Worm (Caenorhabditis elegans): ENCODE results near the gene asp-19.

Gene asp-19

ce11 chrV:18705319-18706062 lies 23.7 kb downstream of the asp-19 start:
- no peak for TF ChIP-seq egl-27 (tag; optimal IDR thresholded peaks at IDR 0.05)
- TF ChIP-seq nhr-77 (tag; optimal IDR thresholded peaks at IDR 0.05), result no peak
- no peak for TF ChIP-seq nhr-237 (tag; optimal IDR thresholded peaks at IDR 0.05)
- TF ChIP-seq nhr-12 (tag; optimal IDR thresholded peaks at IDR 0.05), result no peak
- TF ChIP-seq ZK546.5 (tag; optimal IDR thresholded peaks at IDR 0.05), result no peak
- TF ChIP-seq nhr-21 (tag; optimal IDR thresholded peaks at IDR 0.05), result no peak
- no peak for TF ChIP-seq elt-3 (tag; optimal IDR thresholded peaks at IDR 0.05)

- TF ChIP-seq nhr-23 (tag; optimal IDR thresholded peaks at IDR 0.05) (no peak), sma-3 (GFP tag; optimal IDR thresholded peaks at IDR 0.05) (peak; percentile 62), lsy-2 (tag; optimal IDR thresholded peaks at IDR 0.05) (no peak), gmeb-1 (tag; optimal IDR thresholded peaks at IDR 0.05) (peak; percentile 19), fos-1 (tag; optimal IDR thresholded peaks at IDR 0.05) (peak; percentile 46)
These were observed 27.9 kb downstream of the asp-19 start, which contains the start of gene Y69H2.9 for ce11 chrV:18701306-18701705. Gene Y69H2.9 (plus strand): TSS chrV:18701538.

- TF ChIP-seq sma-9 (GFP tag; optimal IDR thresholded peaks at IDR 0.05), result no peak
- no peak for TF ChIP-seq sma-9 (tag; optimal IDR thresholded peaks at IDR 0.05)
- no peak for TF ChIP-seq unc-62 (GFP tag; optimal IDR thresholded peaks at IDR 0.05)
- TF ChIP-seq nhr-23 (tag; optimal IDR thresholded peaks at IDR 0.05), result no peak
- no peak for TF ChIP-seq skn-1 (tag; optimal IDR thresholded peaks at IDR 0.05)
- no peak for TF ChIP-seq unc-39 (tag; optimal IDR thresholded peaks at IDR 0.05)
- no peak for TF ChIP-seq aly-2 (tag; optimal IDR thresholded peaks at IDR 0.05)
These were observed 29.8 kb downstream of the asp-19 start, which contains the start of gene nhr-241 for ce11 chrV:18699326-18699725. Gene nhr-241 (plus strand): TSS chrV:18699451.

ce11 chrV:18695469-18695868 lies 33.7 kb downstream of the asp-19 start:
- TF ChIP-seq blmp-1 (tag; optimal IDR thresholded peaks at IDR 0.05; ENCODE audit: insufficient read depth), result no peak
- no peak for TF ChIP-seq snpc-4 (tag; optimal IDR thresholded peaks at IDR 0.05)
- no peak for TF ChIP-seq ceh-16 (tag; optimal IDR thresholded peaks at IDR 0.05)
- TF ChIP-seq sem-4 (tag; optimal IDR thresholded peaks at IDR 0.05), result no peak
- TF ChIP-seq sma-3 (GFP tag; optimal IDR thresholded peaks at IDR 0.05), result no peak
- no peak for TF ChIP-seq elt-1 (tag; optimal IDR thresholded peaks at IDR 0.05)
- no peak for TF ChIP-seq elt-3 (tag; optimal IDR thresholded peaks at IDR 0.05)
- no peak for TF ChIP-seq nhr-6 (tag; optimal IDR thresholded peaks at IDR 0.05)
- TF ChIP-seq ceh-82 (tag; optimal IDR thresholded peaks at IDR 0.05), result no peak
- no peak for TF ChIP-seq R02D3.7 (tag; optimal IDR thresholded peaks at IDR 0.05)
- TF ChIP-seq Y55F3AM.14 (GFP tag; optimal IDR thresholded peaks at IDR 0.05), result no peak
- no peak for TF ChIP-seq mab-5 (tag; optimal IDR thresholded peaks at IDR 0.05)
- TF ChIP-seq ZK546.5 (tag; optimal IDR thresholded peaks at IDR 0.05), result no peak
- no peak for TF ChIP-seq ama-1 (optimal IDR thresholded peaks at IDR 0.05)
- TF ChIP-seq nhr-21 (tag; optimal IDR thresholded peaks at IDR 0.05), result no peak

- TF ChIP-seq lsy-2 (tag; optimal IDR thresholded peaks at IDR 0.05) (peak; percentile 22 to 50), unc-55 (GFP tag; optimal IDR thresholded peaks at IDR 0.05) (peak; percentile 35), C34F6.9 (tag; optimal IDR thresholded peaks at IDR 0.05) (peak; percentile 5), lin-11 (tag; optimal IDR thresholded peaks at IDR 0.05) (no peak), lin-13 (GFP tag; optimal IDR thresholded peaks at IDR 0.05) (peak; percentile 47)
These were observed 39.5 kb downstream of the asp-19 start, which contains the start of the genes ubc-19 and Y69H2.7 for ce11 chrV:18689681-18690080. Gene ubc-19 (minus strand): TSS chrV:18689762. Gene Y69H2.7 (plus strand): TSS chrV:18689989.

ce11 chrV:18687361-18687760 lies 41.8 kb downstream of the asp-19 start:
- TF ChIP-seq elt-1 (tag; optimal IDR thresholded peaks at IDR 0.05) (no peak), nhr-129 (tag; optimal IDR thresholded peaks at IDR 0.05) (no peak), blmp-1 (tag; optimal IDR thresholded peaks at IDR 0.05; ENCODE audit: insufficient read depth) (no peak), Y55F3AM.14 (GFP tag; optimal IDR thresholded peaks at IDR 0.05) (no peak)
